Worm (Caenorhabditis elegans): ENCODE measurements around the gene F32D8.4.

ce11 chrV:10940571-10940991 is 47.2 kb upstream of the F32D8.4 start:
- TF ChIP-seq flh-1 (GFP tag; optimal IDR thresholded peaks at IDR 0.05) (no peak), sptf-1 (tag; optimal IDR thresholded peaks at IDR 0.05) (no peak)

Data from whole organism, mixed stage, embryonic.